Worm (Caenorhabditis elegans) whole organism, L4 larva: Measurements from ENCODE around the gene T04A11.1.

Experiments
- F10B5.3 ChIP-seq: sonication (generic microtip); optimal IDR thresholded peaks from 2 replicates; lab custom pipeline; 2016; ENCODE audit warnings: mild to moderate bottlenecking, missing genetic modification characterization, missing compliant biosample characterization
- T26A8.4 ChIP-seq: fragments of 200-800 bp; sonication (Bioruptor generic); IDR thresholded peaks from 2 replicates; pipeline ENCODE4 v1.3.6; 2022; ENCODE audit warnings: missing genetic modification characterization, missing compliant biosample characterization
- dve-1 ChIP-seq: sonication (generic microtip); optimal IDR thresholded peaks from 2 replicates; lab custom pipeline; 2017; ENCODE audit warnings: antibody characterized with exemption, mild to moderate bottlenecking, missing genetic modification characterization, missing compliant biosample characterization; ENCODE audit not compliant: insufficient read depth
- lin-13 ChIP-seq: fragments of 150-350 bp; optimal IDR thresholded peaks from 2 replicates; lab custom pipeline; 2014; ENCODE audit warnings: missing biosample characterization, missing genetic modification reagents, missing genetic modification characterization
- lin-39 ChIP-seq: fragments of 150-350 bp; optimal IDR thresholded peaks from 2 replicates; lab custom pipeline; 2014; ENCODE audit warnings: missing biosample characterization, missing genetic modification reagents, missing genetic modification characterization
- lsy-2 ChIP-seq, 2 experiments: fragments of 150-350 bp in 1 of 2; sonication (generic microtip) in 1 of 2; optimal IDR thresholded peaks; 2 replicates each; lab custom pipeline; 2014 to 2017; ENCODE audit warnings: missing biosample characterization in 2 of 2, missing genetic modification characterization in 2 of 2
- nhr-76 ChIP-seq: fragments of 150-350 bp; optimal IDR thresholded peaks from 2 replicates; lab custom pipeline; 2014; ENCODE audit warnings: missing biosample characterization, missing genetic modification characterization
- skn-1 ChIP-seq: fragments of 150-350 bp; optimal IDR thresholded peaks from 2 replicates; lab custom pipeline; 2014; ENCODE audit warnings: missing biosample characterization, missing genetic modification characterization
- spr-3 ChIP-seq: fragments of 200-800 bp; sonication (Bioruptor generic); optimal IDR thresholded peaks from 2 replicates; lab custom pipeline; 2018; ENCODE audit warnings: mild to moderate bottlenecking, missing genetic modification characterization, missing compliant biosample characterization
- tra-1 ChIP-seq: fragments of 200-800 bp; sonication (Bioruptor generic); IDR thresholded peaks from 2 replicates; pipeline ENCODE4 v1.3.6; 2022; ENCODE audit warnings: missing genetic modification reagents, missing genetic modification characterization, missing compliant biosample characterization

ce11 chrIV:12456613-12457012, 20.2 kb downstream of the T04A11.1 start, which contains the start of gene C25G4.7:
- no peak for TF ChIP-seq nhr-76 (tag; lab: Kevin White, UChicago)
- no peak for TF ChIP-seq T26A8.4 (GFP tag; lab: Robert Waterston, UW)
- no peak for TF ChIP-seq lin-13
- TF ChIP-seq lin-39 (tag; lab: Kevin White, UChicago) = no peak
- no peak for TF ChIP-seq spr-3 (GFP tag; lab: Kevin White, UChicago)
- TF ChIP-seq skn-1 (tag; lab: Kevin White, UChicago) = no peak
- no peak for TF ChIP-seq lsy-2 (tag; optimal IDR thresholded peaks at IDR 0.05; lab: Kevin White, UChicago)
- no peak for TF ChIP-seq F10B5.3 (tag; lab: Kevin White, UChicago)
- no peak for TF ChIP-seq dve-1 (tag; lab: Kevin White, UChicago)
- no peak for TF ChIP-seq tra-1 (GFP tag; lab: Robert Waterston, UW)
